Fruit fly (Drosophila melanogaster) whole organism: ENCODE measurements around the gene CG13082.

Experiments used
- EcR ChIP-seq, 2 experiments: fragments of >200 bp; optimal IDR thresholded peaks; 2 replicates each; lab custom pipeline; 2017; ENCODE audit warnings: missing biosample characterization in 2 of 2, missing genetic modification characterization in 2 of 2, missing genetic modification reagents in 2 of 2
- pan ChIP-seq: fragments of >200 bp; optimal IDR thresholded peaks from 2 replicates; lab custom pipeline; 2017

dm6 chr2L:19565233-19565898 is 27.1 kb downstream of the CG13082 start, which contains the start of gene CG13077:
- no peak for TF ChIP-seq pan
- no peak for TF ChIP-seq EcR (GFP tag; optimal IDR thresholded peaks at IDR 0.05; lab: Kevin White, UChicago)
